Worm (Caenorhabditis elegans): ENCODE results near the gene C31H1.1.

DNA sequence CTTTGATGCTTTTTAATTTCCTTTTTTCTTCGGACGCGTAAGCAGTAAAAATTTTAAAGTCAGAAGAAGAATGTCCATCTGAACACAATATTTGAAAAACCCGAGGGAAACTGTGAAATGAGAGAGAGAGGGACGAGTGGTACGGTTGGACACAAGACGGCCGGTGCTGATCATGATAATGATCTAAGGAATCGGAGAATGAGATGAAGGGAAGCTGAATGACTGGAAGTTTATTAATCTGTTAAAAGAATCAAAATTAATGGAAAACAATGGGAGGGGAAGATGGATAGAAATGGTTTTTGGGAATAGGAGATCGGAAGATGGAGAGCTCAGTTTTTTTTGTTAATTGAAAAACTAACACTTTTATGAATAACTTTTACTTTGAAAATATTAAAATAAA, 38.6 kb upstream of the C31H1.1 start:
- TF ChIP-seq F49E8.2 (tag; optimal IDR thresholded peaks at IDR 0.05; ENCODE audit: borderline replicate concordance) = no peak
- TF ChIP-seq skn-1 (tag; optimal IDR thresholded peaks at IDR 0.05) = no peak
- TF ChIP-seq lin-39 (tag; optimal IDR thresholded peaks at IDR 0.05) = no peak
- TF ChIP-seq mdl-1 (tag; optimal IDR thresholded peaks at IDR 0.05) = no peak
- TF ChIP-seq nhr-76 (tag; optimal IDR thresholded peaks at IDR 0.05) = no peak
- no peak for TF ChIP-seq nhr-6 (tag; optimal IDR thresholded peaks at IDR 0.05)
- TF ChIP-seq unc-62 (GFP tag; optimal IDR thresholded peaks at IDR 0.05 in 1 of 2) = no peak
- TF ChIP-seq unc-62 (tag; optimal IDR thresholded peaks at IDR 0.05) = no peak
- TF ChIP-seq nhr-11 (tag; optimal IDR thresholded peaks at IDR 0.05) = no peak
- no peak for TF ChIP-seq attf-4 (tag; optimal IDR thresholded peaks at IDR 0.05)
- no peak for TF ChIP-seq egl-27 (tag; optimal IDR thresholded peaks at IDR 0.05)
- no peak for TF ChIP-seq lim-7 (GFP tag; IDR thresholded peaks at IDR 0.05)
- no peak for TF ChIP-seq Y75B8A.6 (GFP tag; IDR thresholded peaks at IDR 0.05)
- TF ChIP-seq lir-3 (tag; optimal IDR thresholded peaks at IDR 0.05) = no peak

Data from whole organism, L4 larva.